Worm (Caenorhabditis elegans): ENCODE results near the gene Y102A11A.1.

DNA sequence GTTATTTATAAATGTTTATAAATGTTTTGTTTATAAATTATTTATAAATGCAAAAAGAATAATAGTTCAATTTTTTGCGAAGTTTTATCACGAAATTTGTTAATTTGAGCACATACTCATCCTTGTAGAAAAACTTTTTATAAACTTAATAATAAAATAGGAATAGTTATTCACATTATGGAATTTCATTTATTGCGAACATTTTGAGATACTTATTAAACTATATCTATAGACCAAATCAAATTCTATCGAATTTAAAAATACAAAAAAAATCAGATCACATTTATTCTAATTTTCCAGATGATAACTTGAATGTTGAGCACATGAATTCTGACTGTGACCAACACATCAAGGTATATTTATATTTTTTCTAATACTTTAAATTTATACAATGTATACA lies 32.8 kb upstream of the Y102A11A.1 start, which contains the start of gene Y102A11A.3:
- no peak for TF ChIP-seq elt-3 (tag; optimal IDR thresholded peaks at IDR 0.05)
- TF ChIP-seq mdl-1 (tag; optimal IDR thresholded peaks at IDR 0.05), result no peak
- TF ChIP-seq nhr-28 (tag; optimal IDR thresholded peaks at IDR 0.05), result no peak
- no peak for TF ChIP-seq snpc-4 (tag; optimal IDR thresholded peaks at IDR 0.05)
- TF ChIP-seq fkh-10 (GFP tag; optimal IDR thresholded peaks at IDR 0.05), result no peak
- TF ChIP-seq pha-4 (tag; optimal IDR thresholded peaks at IDR 0.05), result no peak
- no peak for TF ChIP-seq ceh-9 (tag; optimal IDR thresholded peaks at IDR 0.05)
- no peak for TF ChIP-seq ama-1 (optimal IDR thresholded peaks at IDR 0.05)
